Fruit fly (Drosophila melanogaster) S2 (cell line): Measurements from ENCODE around the gene kon.

Source experiments
- CG8478 ChIP-seq: fragments of >200 bp; optimal IDR thresholded peaks from 2 replicates; lab custom pipeline; 2018
- CTCF ChIP-seq, 2 experiments: fragments of >200 bp; optimal IDR thresholded peaks; 2 replicates each; lab custom pipeline; 2018

- no peak for TF ChIP-seq CTCF (optimal IDR thresholded peaks at IDR 0.05; lab: Kevin White, UChicago)
- no peak for TF ChIP-seq CG8478
Observed at dm6 chr2L:18496834-18497233, 6.9 kb downstream of the kon start.
